Fruit fly (Drosophila melanogaster): ENCODE measurements around the gene CG31624.
A peak's percentile ranks its signal among the peaks of the same experiment; 100 is the strongest.

CG31624 gene

DNA sequence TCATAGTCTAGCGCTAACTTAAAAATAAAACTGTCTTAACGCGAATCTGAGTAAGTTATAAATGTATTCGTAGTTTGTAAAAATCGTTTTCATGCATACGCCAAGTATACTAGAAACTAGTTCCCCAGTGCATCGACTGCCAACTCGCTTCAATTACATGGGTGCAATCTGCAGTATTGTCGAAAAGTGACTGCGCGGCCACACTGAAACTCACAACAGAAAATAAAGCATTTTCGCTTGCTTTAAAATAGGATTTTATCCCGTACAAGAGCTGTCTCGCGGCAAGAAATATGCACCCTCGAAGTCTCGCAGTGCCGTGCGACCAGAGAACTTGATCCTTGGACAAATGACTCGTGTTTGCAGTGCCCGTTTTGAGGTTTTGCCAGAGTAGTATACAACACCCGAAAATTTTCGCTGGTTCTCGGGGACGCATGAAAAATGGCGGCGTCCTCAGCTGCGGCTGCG lies 21.0 kb upstream of the CG31624 start, which contains the start of gene CG8677 (continued):
- no peak for TF ChIP-seq CG12942 (GFP tag; optimal IDR thresholded peaks at IDR 0.05)
- no peak for TF ChIP-seq gsb-n (tag; optimal IDR thresholded peaks at IDR 0.05)
- TF ChIP-seq CHES-1-like (GFP tag; optimal IDR thresholded peaks at IDR 0.05) = peak; percentile 28
- no peak for TF ChIP-seq Vsx1 (GFP tag; optimal IDR thresholded peaks at IDR 0.05)
- TF ChIP-seq pzg (GFP tag; optimal IDR thresholded peaks at IDR 0.05) = peak; percentile 85
- TF ChIP-seq Sin3A (optimal IDR thresholded peaks at IDR 0.05) = peak; percentile 54
- TF ChIP-seq CG14710 (tag; optimal IDR thresholded peaks at IDR 0.05) = peak; percentile 47
- TF ChIP-seq Doc2 (GFP tag; IDR thresholded peaks at IDR 0.05) = no peak
- TF ChIP-seq CG13424 (tag; optimal IDR thresholded peaks at IDR 0.05) = peak; percentile 12
- peak; percentile 57 for TF ChIP-seq HmgZ (tag; optimal IDR thresholded peaks at IDR 0.05)
- TF ChIP-seq Med (GFP tag) = peak; percentile 64
- peak; percentile 90 for TF ChIP-seq phol (tag; optimal IDR thresholded peaks at IDR 0.05)
- TF ChIP-seq knrl (GFP tag; IDR thresholded peaks at IDR 0.05; ENCODE audit: partially characterized antibody) = peak; percentile 17; the same call in 1 of the 3 replicates
- TF ChIP-seq Myb (GFP tag; optimal IDR thresholded peaks at IDR 0.05) = peak; percentile 80
- no peak for TF ChIP-seq CG31388 (GFP tag; optimal IDR thresholded peaks at IDR 0.05)
- TF ChIP-seq MBD-R2 (GFP tag; IDR thresholded peaks at IDR 0.05) = peak; percentile 65
- TF ChIP-seq Rfx (GFP tag; IDR thresholded peaks at IDR 0.05) = peak; percentile 63
- TF ChIP-seq Dref (GFP tag; IDR thresholded peaks at IDR 0.05) = peak; percentile 32; the same call in 1 of the 2 replicates
- peak; percentile 84 for TF ChIP-seq CG9797 (GFP tag; optimal IDR thresholded peaks at IDR 0.05)
- TF ChIP-seq Oaz (GFP tag; IDR thresholded peaks at IDR 0.05) = no peak
- TF ChIP-seq Opbp (GFP tag; IDR thresholded peaks at IDR 0.05; ENCODE audit: partially characterized antibody) = 0 out of 3 replicates have a peak, but pooled peaks have one; percentile 40
- peak; percentile 93 for TF ChIP-seq MESR4 (GFP tag; optimal IDR thresholded peaks at IDR 0.05)
- TF ChIP-seq CG8924 (tag; optimal IDR thresholded peaks at IDR 0.05) = no peak
- TF ChIP-seq E2f1 (GFP tag; IDR thresholded peaks at IDR 0.05) = no peak
- no peak for TF ChIP-seq CG2129 (GFP tag; IDR thresholded peaks at IDR 0.05; ENCODE audit: partially characterized antibody)
- TF ChIP-seq CG14014 (GFP tag; IDR thresholded peaks at IDR 0.05) = 0 out of 2 replicates have a peak, but pooled peaks have one; percentile 20
- TF ChIP-seq YL-1 (GFP tag; optimal IDR thresholded peaks at IDR 0.05) = peak; percentile 69
- no peak for TF ChIP-seq CG8388 (GFP tag; optimal IDR thresholded peaks at IDR 0.05)
- TF ChIP-seq bsh (GFP tag; optimal IDR thresholded peaks at IDR 0.05) = no peak
- TF ChIP-seq CG12219 (GFP tag; optimal IDR thresholded peaks at IDR 0.05) = no peak
- 0 out of 2 replicates have a peak, but pooled peaks have one; percentile 13 for TF ChIP-seq ara (GFP tag; IDR thresholded peaks at IDR 0.05)
- peak; percentile 2 for TF ChIP-seq CTCF (GFP tag; optimal IDR thresholded peaks at IDR 0.05)
- TF ChIP-seq tna (GFP tag; IDR thresholded peaks at IDR 0.05; ENCODE audit: partially characterized antibody) = 0 out of 2 replicates have a peak, but pooled peaks have one; percentile 19
- peak; percentile 14 for TF ChIP-seq Sry-δ (GFP tag; optimal IDR thresholded peaks at IDR 0.05)
- TF ChIP-seq CG34422 (GFP tag; IDR thresholded peaks at IDR 0.05) = peak; percentile 65; the same call in 2 of the 3 replicates
- TF ChIP-seq CG17829 (tag; optimal IDR thresholded peaks at IDR 0.05) = peak; percentile 47
- TF ChIP-seq row (GFP tag; IDR thresholded peaks at IDR 0.05) = peak; percentile 75
- 0 out of 2 replicates have a peak, but pooled peaks have one; percentile 8 for TF ChIP-seq HLH3B (GFP tag; IDR thresholded peaks at IDR 0.05)
- peak; percentile 81 for TF ChIP-seq CG33213 (GFP tag; optimal IDR thresholded peaks at IDR 0.05)
- no peak for TF ChIP-seq tx (GFP tag; optimal IDR thresholded peaks at IDR 0.05)
- TF ChIP-seq ap (GFP tag; IDR thresholded peaks at IDR 0.05) = no peak
- TF ChIP-seq CG12299 (tag; optimal IDR thresholded peaks at IDR 0.05) = peak; percentile 13
- peak; percentile 46; the same call in 1 of the 2 replicates for TF ChIP-seq amos (GFP tag; IDR thresholded peaks at IDR 0.05; ENCODE audit: partially characterized antibody)
- TF ChIP-seq Lhr (GFP tag; optimal IDR thresholded peaks at IDR 0.05) = peak; percentile 84
- TF ChIP-seq Tbp (GFP tag; optimal IDR thresholded peaks at IDR 0.05) = no peak
- peak; percentile 92 for TF ChIP-seq gfzf (GFP tag; optimal IDR thresholded peaks at IDR 0.05)
- TF ChIP-seq Spps (tag; optimal IDR thresholded peaks at IDR 0.05) = no peak
- TF ChIP-seq Ptx1 (GFP tag; IDR thresholded peaks at IDR 0.05) = 0 out of 2 replicates have a peak, but pooled peaks have one; percentile 22
- peak; percentile 99 for TF ChIP-seq trem (tag; optimal IDR thresholded peaks at IDR 0.05)
- TF ChIP-seq CG9932 (GFP tag; IDR thresholded peaks at IDR 0.05) = peak; percentile 49
- no peak for TF ChIP-seq B-H2 (GFP tag; optimal IDR thresholded peaks at IDR 0.05)
